Worm (Caenorhabditis elegans) whole organism, L1 larva: ENCODE measurements around the gene ins-1.

Experiments
- C04F5.9 ChIP-seq: sonication (generic microtip); optimal IDR thresholded peaks from 2 replicates; lab custom pipeline; 2016; ENCODE audit warnings: missing genetic modification characterization, missing compliant biosample characterization
- C34B4.2 ChIP-seq: sonication (generic microtip); optimal IDR thresholded peaks from 2 replicates; lab custom pipeline; 2017; ENCODE audit warnings: mild to moderate bottlenecking, missing genetic modification characterization, missing compliant biosample characterization
- F16B12.6 ChIP-seq: fragments of 150-350 bp; optimal IDR thresholded peaks from 2 replicates; lab custom pipeline; 2014; ENCODE audit warnings: missing biosample characterization, missing genetic modification characterization
- aha-1 ChIP-seq: fragments of 150-350 bp; optimal IDR thresholded peaks from 2 replicates; lab custom pipeline; 2014; ENCODE audit warnings: missing biosample characterization, missing genetic modification characterization
- ceh-63 ChIP-seq: fragments of 200-800 bp; sonication (Bioruptor generic); optimal IDR thresholded peaks from 2 replicates; lab custom pipeline; 2018; ENCODE audit warnings: mild to moderate bottlenecking, missing genetic modification characterization, missing compliant biosample characterization
- ceh-82 ChIP-seq, 3 experiments: fragments of 150-350 bp in 1 of 3; sonication (generic microtip) in 2 of 3; optimal IDR thresholded peaks; 2 replicates each; lab custom pipeline; 2014 to 2017; ENCODE audit warnings: missing biosample characterization in 3 of 3, missing genetic modification characterization in 3 of 3
- efl-1 ChIP-seq, 4 experiments: fragments of 150-350 bp; optimal IDR thresholded peaks in 3 of 4; peaks in 1 of 4; 1 replicate in 1 of 4; 2 replicates in 3 of 4; lab custom pipeline; 2014; ENCODE audit warnings: missing biosample characterization in 2 of 4, missing genetic modification characterization in 2 of 4, missing genetic modification reagents in 2 of 4
- efl-3 ChIP-seq: fragments of 200-800 bp; sonication (Bioruptor generic); optimal IDR thresholded peaks from 2 replicates; lab custom pipeline; 2018; ENCODE audit warnings: mild to moderate bottlenecking, missing genetic modification characterization, missing compliant biosample characterization
- egl-27 ChIP-seq, 2 experiments: fragments of 150-350 bp in 1 of 2; sonication (generic microtip); optimal IDR thresholded peaks; 3 replicates each; lab custom pipeline; 2017 to 2018; ENCODE audit warnings: missing biosample characterization in 2 of 2, missing genetic modification characterization in 2 of 2, missing genetic modification reagents in 2 of 2
- elt-2 ChIP-seq: sonication (generic microtip); optimal IDR thresholded peaks from 2 replicates; lab custom pipeline; 2016; ENCODE audit warnings: missing genetic modification characterization, mild to moderate bottlenecking, inconsistent platforms, missing compliant biosample characterization, missing genetic modification reagents
- elt-3 ChIP-seq, 6 experiments: fragments of 150-350 bp in 1 of 6; sonication (generic microtip); optimal IDR thresholded peaks; 2 replicates each; lab custom pipeline; 2017 to 2018; ENCODE audit warnings: missing biosample characterization in 6 of 6, missing genetic modification characterization in 6 of 6, inconsistent platforms in 1 of 6
- fkh-8 ChIP-seq: sonication (generic microtip); optimal IDR thresholded peaks from 2 replicates; lab custom pipeline; 2016; ENCODE audit warnings: mild to moderate bottlenecking, missing genetic modification characterization, missing compliant biosample characterization
- irx-1 ChIP-seq: sonication (generic microtip); optimal IDR thresholded peaks from 2 replicates; lab custom pipeline; 2016; ENCODE audit warnings: missing genetic modification characterization, missing compliant biosample characterization
- lin-14 ChIP-seq: fragments of 200-800 bp; sonication (Bioruptor generic); optimal IDR thresholded peaks from 2 replicates; lab custom pipeline; 2018; ENCODE audit warnings: mild to moderate bottlenecking, missing genetic modification characterization, moderate library complexity, missing compliant biosample characterization
- lin-15B ChIP-seq: fragments of 150-350 bp; sonication (generic microtip); optimal IDR thresholded peaks from 3 replicates; lab custom pipeline; 2014; ENCODE audit warnings: missing biosample characterization, missing genetic modification characterization
- lin-35 ChIP-seq, 2 experiments: fragments of 150-350 bp; optimal IDR thresholded peaks; 2 replicates each; lab custom pipeline; 2014; ENCODE audit warnings: missing biosample characterization in 2 of 2, missing genetic modification characterization in 2 of 2, missing genetic modification reagents in 2 of 2
- lsy-2 ChIP-seq, 2 experiments: fragments of 150-350 bp; optimal IDR thresholded peaks; 2 replicates each; lab custom pipeline; 2014; ENCODE audit warnings: missing biosample characterization in 2 of 2, missing genetic modification characterization in 2 of 2
- mab-9 ChIP-seq: fragments of 200-800 bp; sonication (Bioruptor generic); IDR thresholded peaks from 2 replicates; pipeline ENCODE4 v1.3.6; 2022; ENCODE audit warnings: missing genetic modification reagents, missing genetic modification characterization, missing compliant biosample characterization
- mef-2 ChIP-seq: fragments of 150-350 bp; optimal IDR thresholded peaks from 2 replicates; lab custom pipeline; 2014; ENCODE audit warnings: missing biosample characterization, missing genetic modification characterization
- mep-1 ChIP-seq: fragments of 150-350 bp; optimal IDR thresholded peaks from 2 replicates; lab custom pipeline; 2014; ENCODE audit warnings: missing biosample characterization, missing genetic modification characterization
- nhr-19 ChIP-seq: fragments of 200-800 bp; sonication (Bioruptor generic); conservative IDR thresholded peaks from 2 replicates; pipeline ENCODE4 v1.3.6; 2022; ENCODE audit warnings: missing genetic modification characterization, missing compliant biosample characterization
- nhr-237 ChIP-seq: fragments of 150-350 bp; optimal IDR thresholded peaks from 2 replicates; lab custom pipeline; 2014; ENCODE audit warnings: missing biosample characterization, missing genetic modification characterization
- nhr-77 ChIP-seq: fragments of 150-350 bp; optimal IDR thresholded peaks from 2 replicates; lab custom pipeline; 2014; ENCODE audit warnings: missing biosample characterization, missing genetic modification characterization
- nhr-84 ChIP-seq: sonication (generic microtip); optimal IDR thresholded peaks from 2 replicates; lab custom pipeline; 2017; ENCODE audit warnings: missing biosample characterization, missing genetic modification characterization
- nhr-90 ChIP-seq: sonication (generic microtip); optimal IDR thresholded peaks from 2 replicates; lab custom pipeline; 2016; ENCODE audit warnings: mild to moderate bottlenecking, missing genetic modification characterization, missing compliant biosample characterization; ENCODE audit not compliant: poor library complexity
- pag-3 ChIP-seq: sonication (generic microtip); optimal IDR thresholded peaks from 2 replicates; lab custom pipeline; 2017; ENCODE audit warnings: missing genetic modification characterization, mild to moderate bottlenecking, missing compliant biosample characterization, antibody characterized with exemption, borderline replicate concordance; ENCODE audit not compliant: insufficient read depth
- pax-3 ChIP-seq: fragments of 200-800 bp; sonication (Bioruptor generic); optimal IDR thresholded peaks from 2 replicates; lab custom pipeline; 2018; ENCODE audit warnings: mild to moderate bottlenecking, missing genetic modification characterization, moderate library complexity, missing compliant biosample characterization
- pqm-1 ChIP-seq: sonication (generic microtip); optimal IDR thresholded peaks from 3 replicates; lab custom pipeline; 2017; ENCODE audit warnings: missing biosample characterization, missing genetic modification characterization
- rnt-1 ChIP-seq: sonication (generic microtip); optimal IDR thresholded peaks from 2 replicates; lab custom pipeline; 2016; ENCODE audit warnings: mild to moderate bottlenecking, missing genetic modification characterization, moderate library complexity, missing compliant biosample characterization
- sox-4 ChIP-seq: sonication (generic microtip); optimal IDR thresholded peaks from 2 replicates; lab custom pipeline; 2016; ENCODE audit warnings: missing genetic modification characterization, missing compliant biosample characterization
- sptf-1 ChIP-seq: fragments of 150-350 bp; optimal IDR thresholded peaks from 2 replicates; lab custom pipeline; 2014; ENCODE audit warnings: missing biosample characterization, missing genetic modification characterization
- tbx-2 ChIP-seq: sonication (generic microtip); optimal IDR thresholded peaks from 2 replicates; lab custom pipeline; 2016; ENCODE audit warnings: missing genetic modification characterization, missing compliant biosample characterization
- unc-30 ChIP-seq: sonication (generic microtip); optimal IDR thresholded peaks from 2 replicates; lab custom pipeline; 2017; ENCODE audit warnings: missing biosample characterization, missing genetic modification characterization
- unc-98 ChIP-seq: fragments of 200-800 bp; sonication (Bioruptor generic); IDR thresholded peaks from 2 replicates; pipeline ENCODE4 v1.3.6; 2022; ENCODE audit warnings: missing genetic modification characterization, missing compliant biosample characterization
- ztf-4 ChIP-seq: fragments of 150-350 bp; optimal IDR thresholded peaks from 2 replicates; lab custom pipeline; 2014; ENCODE audit warnings: missing biosample characterization, missing genetic modification characterization

Gene ins-1

DNA sequence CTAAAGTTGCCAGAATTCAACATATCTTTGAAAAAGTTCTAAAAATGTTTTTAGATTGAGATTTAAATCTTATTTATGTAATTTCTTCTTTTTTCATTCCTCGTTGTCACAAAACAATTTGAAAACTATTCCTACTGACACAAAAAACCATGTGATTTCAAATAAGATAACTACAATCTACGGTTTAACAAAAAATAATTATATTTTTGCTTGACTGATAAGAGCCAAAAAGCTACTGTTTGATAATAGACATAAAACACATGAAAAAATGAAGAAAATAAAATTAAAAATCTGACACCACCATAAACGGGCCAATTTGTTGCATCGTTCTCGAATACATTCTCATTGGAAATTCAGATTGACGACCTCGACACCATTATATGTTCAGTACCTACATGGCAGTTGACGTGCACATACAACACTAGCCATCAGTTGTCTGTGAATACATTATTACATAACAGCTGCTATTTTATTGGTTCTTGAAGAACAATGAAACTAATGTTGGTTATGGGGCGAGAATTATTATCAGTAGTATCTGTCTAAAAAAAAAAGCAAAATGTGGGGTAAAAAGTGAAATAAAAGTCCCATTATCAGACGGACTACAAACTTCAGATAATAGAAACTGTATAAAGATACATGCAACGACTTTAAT is 27.6 kb downstream of the ins-1 start, which contains the start of gene ugt-43:
TSS of gene ugt-43 (plus strand) at position 602 of the 652 bp plus-strand sequence.
- TF ChIP-seq nhr-84 (tag; lab: Kevin White, UChicago): no peak
- TF ChIP-seq elt-2 (tag; lab: Kevin White, UChicago): peak; percentile 60
- TF ChIP-seq, all 84 proteins: peak for 1

ce11 chrIV:10465764-10466163 is 29.3 kb downstream of the ins-1 start:
- TF ChIP-seq ceh-63 (GFP tag; lab: Kevin White, UChicago) (no peak), egl-27 (tag; optimal IDR thresholded peaks at IDR 0.05; lab: Kevin White, UChicago) (no peak), sox-4 (tag; lab: Kevin White, UChicago) (no peak), efl-1 (optimal IDR thresholded peaks at IDR 0.05; lab: Kevin White, UChicago) (no peak), efl-1 (GFP tag; optimal IDR thresholded peaks at IDR 0.05 in 1 of 2; lab: Kevin White, UChicago) (no peak), lin-15B (tag; lab: Kevin White, UChicago) (no peak), lin-35 (GFP tag; optimal IDR thresholded peaks at IDR 0.05; lab: Kevin White, UChicago) (no peak), C04F5.9 (tag; lab: Kevin White, UChicago) (no peak), unc-30 (tag; lab: Kevin White, UChicago) (no peak), unc-98 (GFP tag; lab: Robert Waterston, UW) (no peak), mab-9 (GFP tag; lab: Robert Waterston, UW) (no peak), pax-3 (no peak), fkh-8 (tag; lab: Kevin White, UChicago) (no peak)

DNA sequence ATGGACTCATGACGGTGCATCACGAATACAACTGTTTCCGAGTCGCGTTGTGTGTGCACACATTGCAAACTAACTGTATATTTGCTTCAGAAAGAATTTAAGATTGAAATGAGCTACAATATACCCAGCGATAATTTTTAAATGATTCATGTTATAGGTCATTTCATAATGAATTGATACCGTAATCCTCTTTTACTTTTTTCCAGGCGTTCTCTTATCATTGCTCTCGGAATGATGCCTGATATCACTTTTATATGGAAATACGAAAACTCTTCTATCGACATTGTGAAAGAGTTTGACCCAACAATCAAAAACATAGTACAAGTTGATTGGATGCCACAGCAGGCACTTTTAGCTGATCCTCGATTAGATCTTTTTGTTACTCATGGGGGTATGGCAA is 29.9 kb downstream of the ins-1 start:
- TF ChIP-seq mep-1 (tag; lab: Kevin White, UChicago): no peak
- no peak for TF ChIP-seq tbx-2
- TF ChIP-seq lsy-2 (tag; optimal IDR thresholded peaks at IDR 0.05; lab: Kevin White, UChicago): peak in 1 of 2 experiments; percentile 19
- TF ChIP-seq nhr-90 (tag; lab: Kevin White, UChicago): no peak
- TF ChIP-seq elt-2 (tag; lab: Kevin White, UChicago): peak; percentile 6

DNA sequence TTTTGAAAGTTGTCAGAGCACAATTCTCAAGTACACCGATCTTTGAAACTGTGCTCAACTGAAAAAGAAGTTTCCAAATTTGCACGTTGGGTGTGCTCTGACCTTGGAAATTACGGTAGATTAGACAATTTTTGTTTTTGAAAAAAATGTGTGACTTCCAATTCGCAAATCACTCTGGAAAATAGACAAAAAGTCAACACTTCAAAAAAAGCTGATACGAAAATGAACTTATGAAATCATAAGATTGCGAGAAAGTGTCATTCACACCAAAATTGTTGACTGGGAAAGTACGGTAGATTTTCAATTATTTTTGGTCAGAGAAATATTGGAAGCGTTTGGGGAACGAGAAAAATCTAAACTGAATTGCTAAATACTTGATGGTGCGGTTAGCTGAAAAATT is 30.8 kb downstream of the ins-1 start:
- TF ChIP-seq pqm-1 (tag; lab: Kevin White, UChicago): no peak
- TF ChIP-seq sptf-1 (tag; lab: Kevin White, UChicago): no peak
- TF ChIP-seq nhr-77: no peak
- no peak for TF ChIP-seq efl-3 (GFP tag; lab: Kevin White, UChicago)
- no peak for TF ChIP-seq nhr-237 (tag; lab: Kevin White, UChicago)
- TF ChIP-seq nhr-19 (GFP tag; lab: Robert Waterston, UW): no peak
- no peak for TF ChIP-seq F16B12.6
- TF ChIP-seq mab-9 (GFP tag; lab: Robert Waterston, UW): no peak
- no peak for TF ChIP-seq nhr-90 (tag; lab: Kevin White, UChicago)
- no peak for TF ChIP-seq C34B4.2 (tag; lab: Kevin White, UChicago)
- TF ChIP-seq rnt-1: no peak
- TF ChIP-seq ztf-4 (tag; lab: Kevin White, UChicago): no peak
- no peak for TF ChIP-seq elt-3 (tag; optimal IDR thresholded peaks at IDR 0.05; lab: Kevin White, UChicago)

DNA sequence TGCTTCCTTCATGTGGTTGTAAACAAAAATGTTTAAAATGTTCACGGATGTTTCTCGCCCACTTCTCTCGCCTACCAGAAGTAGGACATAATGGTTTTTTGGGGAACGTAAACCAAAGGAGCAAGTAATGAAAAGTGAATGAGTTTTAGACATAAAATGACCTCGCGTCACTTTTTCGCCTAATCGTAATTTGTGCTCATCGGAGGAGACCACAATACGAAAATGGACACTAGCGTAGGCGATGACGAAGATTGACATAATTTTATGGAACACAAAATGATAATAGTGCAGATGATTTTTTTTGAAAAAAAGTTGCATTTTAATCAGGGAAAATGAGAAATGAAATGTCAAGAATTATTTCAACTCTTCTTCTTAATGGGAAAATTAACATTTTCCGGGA is 32.2 kb downstream of the ins-1 start:
- TF ChIP-seq mef-2: no peak
- no peak for TF ChIP-seq sox-4 (tag; lab: Kevin White, UChicago)
- no peak for TF ChIP-seq nhr-77
- no peak for TF ChIP-seq aha-1 (tag; lab: Kevin White, UChicago)
- TF ChIP-seq irx-1: no peak
- TF ChIP-seq lin-14 (GFP tag; lab: Kevin White, UChicago): no peak
- TF ChIP-seq ceh-82 (tag; optimal IDR thresholded peaks at IDR 0.05; lab: Kevin White, UChicago): no peak
- no peak for TF ChIP-seq sptf-1 (tag; lab: Kevin White, UChicago)
- no peak for TF ChIP-seq unc-98 (GFP tag; lab: Robert Waterston, UW)
- TF ChIP-seq lsy-2 (tag; optimal IDR thresholded peaks at IDR 0.05; lab: Kevin White, UChicago): no peak
- TF ChIP-seq pag-3 (tag; lab: Kevin White, UChicago): no peak
